Fruit fly (Drosophila melanogaster) whole organism, embryonic: ENCODE results near the gene wek.

Experiments used
- CG12236 ChIP-seq: fragments of 200-800 bp; sonication (Bioruptor generic); optimal IDR thresholded peaks from 2 replicates; lab custom pipeline; 2016; ENCODE audit warnings: missing biosample characterization, missing genetic modification characterization
- CG12299 ChIP-seq: fragments of 200-800 bp; sonication (Bioruptor generic); optimal IDR thresholded peaks from 2 replicates; lab custom pipeline; 2018; ENCODE audit warnings: missing biosample characterization, mild to moderate bottlenecking, missing genetic modification characterization
- CG13287 ChIP-seq: fragments of 200-800 bp; sonication (Bioruptor generic); IDR thresholded peaks from 2 replicates; pipeline ENCODE4 v1.3.6; 2022; ENCODE audit warnings: missing biosample characterization, missing genetic modification characterization; ENCODE audit not compliant: partially characterized antibody
- CG15479 ChIP-seq: fragments of 200-800 bp; sonication (Bioruptor generic); optimal IDR thresholded peaks from 3 replicates; lab custom pipeline; 2019; ENCODE audit warnings: missing biosample characterization, mild to moderate bottlenecking, missing genetic modification characterization, moderate library complexity
- CG1602 ChIP-seq: fragments of 200-800 bp; sonication (Bioruptor generic); optimal IDR thresholded peaks from 3 replicates; lab custom pipeline; 2016; ENCODE audit warnings: missing biosample characterization, missing genetic modification characterization
- CG16863 ChIP-seq: fragments of 200-800 bp; sonication (Bioruptor generic); optimal IDR thresholded peaks from 3 replicates; lab custom pipeline; 2016; ENCODE audit warnings: missing biosample characterization, missing genetic modification characterization
- CG17186 ChIP-seq: fragments of 200-800 bp; sonication (Bioruptor generic); optimal IDR thresholded peaks from 3 replicates; lab custom pipeline; 2017; ENCODE audit warnings: missing biosample characterization, missing genetic modification reagents, missing genetic modification characterization
- CG18619 ChIP-seq: fragments of 200-800 bp; sonication (Bioruptor generic); optimal IDR thresholded peaks from 3 replicates; lab custom pipeline; 2017; ENCODE audit warnings: missing biosample characterization, mild to moderate bottlenecking, missing genetic modification characterization
- CG2116 ChIP-seq: fragments of 200-800 bp; sonication (Bioruptor generic); optimal IDR thresholded peaks from 3 replicates; lab custom pipeline; 2018; ENCODE audit warnings: missing biosample characterization, mild to moderate bottlenecking, missing genetic modification characterization
- CG3163 ChIP-seq: fragments of 200-800 bp; sonication (Bioruptor generic); optimal IDR thresholded peaks from 3 replicates; lab custom pipeline; 2016; ENCODE audit warnings: missing biosample characterization, missing genetic modification characterization
- CG34422 ChIP-seq: fragments of 200-800 bp; sonication (Bioruptor generic); IDR thresholded peaks from 3 replicates; pipeline ENCODE4 v1.3.6; 2022; ENCODE audit warnings: missing biosample characterization, missing genetic modification characterization
- CG3995 ChIP-seq: fragments of 200-800 bp; sonication (Bioruptor generic); optimal IDR thresholded peaks from 3 replicates; lab custom pipeline; 2016; ENCODE audit warnings: missing biosample characterization, missing genetic modification characterization
- CG6689 ChIP-seq: fragments of 200-800 bp; sonication (Bioruptor generic); IDR thresholded peaks from 2 replicates; pipeline ENCODE4 v1.3.6; 2022; ENCODE audit warnings: missing biosample characterization, missing genetic modification characterization
- CG7372 ChIP-seq: fragments of 200-800 bp; sonication (Bioruptor generic); IDR thresholded peaks from 2 replicates; pipeline ENCODE4 v1.3.6; 2022; ENCODE audit warnings: missing biosample characterization, missing genetic modification characterization
- CG8944 ChIP-seq: fragments of 200-800 bp; sonication (Bioruptor generic); optimal IDR thresholded peaks from 3 replicates; lab custom pipeline; 2016; ENCODE audit warnings: missing biosample characterization, missing genetic modification characterization
- CG9797 ChIP-seq: fragments of 200-800 bp; sonication (Bioruptor generic); optimal IDR thresholded peaks from 3 replicates; lab custom pipeline; 2018; ENCODE audit warnings: missing biosample characterization, mild to moderate bottlenecking, missing genetic modification characterization
- D ChIP-seq, 2 experiments: fragments of 200-800 bp in 1 of 2; fragments of >200 bp in 1 of 2; sonication (Bioruptor generic) in 1 of 2; optimal IDR thresholded peaks; 2 replicates in 1 of 2; 3 replicates in 1 of 2; lab custom pipeline; 2017; ENCODE audit warnings: mild to moderate bottlenecking in 1 of 2, missing biosample characterization in 1 of 2, missing genetic modification characterization in 1 of 2, missing genetic modification reagents in 1 of 2
- Deaf1 ChIP-seq: fragments of 200-800 bp; optimal IDR thresholded peaks from 3 replicates; lab custom pipeline; 2019; ENCODE audit warnings: missing biosample characterization, mild to moderate bottlenecking, missing genetic modification characterization, moderate library complexity
- Dp ChIP-seq: fragments of 200-800 bp; sonication (Bioruptor generic); optimal IDR thresholded peaks from 2 replicates; lab custom pipeline; 2018; ENCODE audit warnings: missing biosample characterization, mild to moderate bottlenecking, missing genetic modification characterization, moderate library complexity
- Drgx ChIP-seq: fragments of 200-800 bp; sonication (Bioruptor generic); IDR thresholded peaks from 2 replicates; pipeline ENCODE4 v1.3.6; 2022; ENCODE audit warnings: missing biosample characterization, missing genetic modification characterization
- E2f1 ChIP-seq: fragments of 200-800 bp; sonication (Bioruptor generic); IDR thresholded peaks from 2 replicates; pipeline ENCODE4 v1.3.6; 2022; ENCODE audit warnings: missing biosample characterization, missing genetic modification characterization
- Ets97D ChIP-seq: fragments of 200-800 bp; sonication (Bioruptor generic); optimal IDR thresholded peaks from 3 replicates; lab custom pipeline; 2016; ENCODE audit warnings: missing biosample characterization, missing genetic modification characterization
- Hey ChIP-seq: fragments of 200-800 bp; sonication (Bioruptor generic); optimal IDR thresholded peaks from 3 replicates; lab custom pipeline; 2018; ENCODE audit warnings: missing biosample characterization, mild to moderate bottlenecking, missing genetic modification characterization
- HmgZ ChIP-seq: fragments of 200-800 bp; sonication (Bioruptor generic); optimal IDR thresholded peaks from 2 replicates; lab custom pipeline; 2018; ENCODE audit warnings: missing biosample characterization, mild to moderate bottlenecking, missing genetic modification characterization
- Lim3 ChIP-seq: fragments of 200-800 bp; sonication (Bioruptor generic); IDR thresholded peaks from 2 replicates; pipeline ENCODE4 v1.3.6; 2022; ENCODE audit warnings: missing biosample characterization, missing genetic modification characterization
- Med ChIP-seq: fragments of 200-800 bp; sonication (Bioruptor generic); peaks from one replicate; lab custom pipeline; 2016; ENCODE audit warnings: missing biosample characterization, missing genetic modification characterization, mild to moderate bottlenecking, inconsistent platforms, moderate library complexity
- Mes4 ChIP-seq: fragments of 200-800 bp; sonication (Bioruptor generic); optimal IDR thresholded peaks from 2 replicates; lab custom pipeline; 2016; ENCODE audit warnings: missing biosample characterization, missing genetic modification characterization
- Sin3A ChIP-seq: fragments of >200 bp; optimal IDR thresholded peaks from 2 replicates; lab custom pipeline; 2018
- Trl ChIP-seq, 3 experiments: fragments of >200 bp in 2 of 3; fragments of 200-800 bp in 1 of 3; sonication (Bioruptor generic) in 1 of 3; optimal IDR thresholded peaks; 2 replicates in 1 of 3; 3 replicates in 2 of 3; lab custom pipeline; 2016 to 2017; ENCODE audit warnings: missing biosample characterization in 1 of 3, missing genetic modification characterization in 1 of 3
- amos ChIP-seq: fragments of 200-800 bp; sonication (Bioruptor generic); IDR thresholded peaks from 2 replicates; pipeline ENCODE4 v1.3.6; 2022; ENCODE audit warnings: missing biosample characterization, missing genetic modification characterization; ENCODE audit not compliant: partially characterized antibody
- chm ChIP-seq: fragments of 200-800 bp; sonication (Bioruptor generic); IDR thresholded peaks from 2 replicates; pipeline ENCODE4 v1.3.6; 2022; ENCODE audit warnings: missing biosample characterization, missing genetic modification characterization
- crp ChIP-seq, 2 experiments: fragments of 200-800 bp; sonication (Bioruptor generic); optimal IDR thresholded peaks; 2 replicates in 1 of 2; 3 replicates in 1 of 2; lab custom pipeline; 2017; ENCODE audit warnings: missing biosample characterization in 2 of 2, missing genetic modification characterization in 2 of 2, mild to moderate bottlenecking in 1 of 2, moderate library complexity in 1 of 2
- da ChIP-seq: fragments of 200-800 bp; sonication (Bioruptor generic); optimal IDR thresholded peaks from 2 replicates; lab custom pipeline; 2016; ENCODE audit warnings: missing biosample characterization, missing genetic modification characterization
- dmrt99B ChIP-seq: fragments of 200-800 bp; sonication (Bioruptor generic); optimal IDR thresholded peaks from 2 replicates; lab custom pipeline; 2018; ENCODE audit warnings: missing biosample characterization, mild to moderate bottlenecking, missing genetic modification characterization, moderate library complexity
- dysf ChIP-seq: fragments of 200-800 bp; sonication (Bioruptor generic); IDR thresholded peaks from 3 replicates; pipeline ENCODE4 v1.3.6; 2022; ENCODE audit warnings: missing biosample characterization, missing genetic modification characterization
- ind ChIP-seq: fragments of 200-800 bp; sonication (Bioruptor generic); optimal IDR thresholded peaks from 3 replicates; lab custom pipeline; 2016; ENCODE audit warnings: missing biosample characterization, missing genetic modification characterization
- insv ChIP-seq, 2 experiments: fragments of 200-800 bp; sonication (Bioruptor generic); optimal IDR thresholded peaks; 3 replicates each; lab custom pipeline; 2016 to 2018; ENCODE audit warnings: missing biosample characterization in 2 of 2, missing genetic modification characterization in 2 of 2
- kah ChIP-seq: fragments of 200-800 bp; sonication (Bioruptor generic); optimal IDR thresholded peaks from 2 replicates; lab custom pipeline; 2018; ENCODE audit warnings: missing biosample characterization, mild to moderate bottlenecking, missing genetic modification characterization
- klu ChIP-seq: fragments of 200-800 bp; sonication (Bioruptor generic); IDR thresholded peaks from 2 replicates; pipeline ENCODE4 v1.3.6; 2022; ENCODE audit warnings: missing biosample characterization, missing genetic modification characterization
- kni ChIP-seq: fragments of 200-800 bp; sonication (Bioruptor generic); optimal IDR thresholded peaks from 3 replicates; lab custom pipeline; 2017; ENCODE audit warnings: mild to moderate bottlenecking, missing biosample characterization, missing genetic modification reagents, missing genetic modification characterization
- rib ChIP-seq: fragments of 200-800 bp; sonication (Bioruptor generic); IDR thresholded peaks from 2 replicates; pipeline ENCODE4 v1.3.6; 2022; ENCODE audit warnings: missing biosample characterization, missing genetic modification characterization
- salm ChIP-seq: fragments of 200-800 bp; sonication (Bioruptor generic); optimal IDR thresholded peaks from 2 replicates; lab custom pipeline; 2018; ENCODE audit warnings: missing biosample characterization, mild to moderate bottlenecking, missing genetic modification characterization
- sob ChIP-seq: fragments of 200-800 bp; sonication (Bioruptor generic); IDR thresholded peaks from 2 replicates; pipeline ENCODE4 v1.3.6; 2022; ENCODE audit warnings: missing biosample characterization, missing genetic modification characterization
- sqz ChIP-seq: fragments of 200-800 bp; sonication (Bioruptor generic); optimal IDR thresholded peaks from 3 replicates; lab custom pipeline; 2018; ENCODE audit warnings: missing biosample characterization, mild to moderate bottlenecking, missing genetic modification characterization
- stwl ChIP-seq: fragments of 200-800 bp; sonication (Bioruptor generic); optimal IDR thresholded peaks from 3 replicates; lab custom pipeline; 2018; ENCODE audit warnings: missing biosample characterization, mild to moderate bottlenecking, missing genetic modification characterization, moderate library complexity
- tna ChIP-seq: fragments of 200-800 bp; sonication (Bioruptor generic); IDR thresholded peaks from 2 replicates; pipeline ENCODE4 v1.3.6; 2022; ENCODE audit warnings: missing biosample characterization, missing genetic modification characterization; ENCODE audit not compliant: partially characterized antibody
- toy ChIP-seq: fragments of 200-800 bp; sonication (Bioruptor generic); IDR thresholded peaks from 2 replicates; pipeline ENCODE4 v1.3.6; 2022; ENCODE audit warnings: missing biosample characterization, missing genetic modification characterization
- zfh1 ChIP-seq: fragments of 200-800 bp; sonication (Bioruptor generic); IDR thresholded peaks from 3 replicates; pipeline ENCODE4 v1.3.6; 2022; ENCODE audit warnings: missing biosample characterization, missing genetic modification characterization

wek gene

DNA sequence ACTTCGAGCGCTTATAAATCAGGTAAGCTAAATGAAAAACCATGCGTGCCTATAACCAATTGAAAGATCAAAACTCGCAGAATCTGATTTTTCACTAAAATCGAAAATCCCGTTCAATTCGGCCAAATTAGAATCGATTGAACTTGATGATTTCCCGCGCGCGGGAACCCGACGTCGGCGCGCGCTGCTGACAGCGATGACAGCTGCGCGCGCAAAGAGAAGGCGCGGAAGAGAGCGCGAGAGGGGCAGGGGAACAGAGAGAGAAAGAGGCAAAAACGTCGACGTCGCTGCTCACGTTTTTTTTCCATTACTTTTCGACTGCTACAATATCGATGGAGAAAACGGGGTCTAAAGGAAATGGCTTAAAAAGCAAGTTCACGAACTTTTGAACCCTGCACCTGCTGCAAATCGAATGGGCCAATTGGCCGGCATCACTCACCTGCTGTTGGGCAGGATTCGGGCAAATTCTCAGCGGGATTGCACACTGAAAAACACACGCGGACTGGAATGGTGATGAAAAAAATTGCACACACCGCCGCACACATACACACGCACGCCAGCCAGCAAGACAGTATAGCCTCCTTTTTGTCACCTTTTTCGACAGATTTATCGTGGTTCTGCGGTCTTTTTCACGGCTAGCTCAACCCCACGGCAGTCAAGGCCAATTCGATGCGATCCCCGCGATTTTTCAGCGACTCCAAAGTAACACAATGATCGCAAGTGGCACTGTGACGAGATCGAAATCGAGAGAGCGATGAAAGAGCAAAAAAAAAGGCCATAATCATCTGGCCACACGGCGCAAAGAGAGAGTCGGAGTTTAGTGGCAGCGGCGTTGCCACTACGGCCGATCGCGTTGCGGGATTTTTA, 20.5 kb downstream of the wek start, which contains the start of gene CycE:
CycE (minus strand) TSS at position 757 of the 867 bp plus-strand sequence.
- no peak for TF ChIP-seq dysf
- TF ChIP-seq sqz (GFP tag; lab: Kevin White, UChicago), result peak; percentile 95
- peak; percentile 41 for TF ChIP-seq CG9797 (GFP tag; lab: Kevin White, UChicago)
- peak; percentile 3 for TF ChIP-seq Ets97D (GFP tag; lab: Kevin White, UChicago)
- TF ChIP-seq Trl (optimal IDR thresholded peaks at IDR 0.05; lab: Kevin White, UChicago), result peak; percentile 79 to 83
- TF ChIP-seq Trl (GFP tag; optimal IDR thresholded peaks at IDR 0.05; lab: Kevin White, UChicago), result no peak
- peak; percentile 92 for TF ChIP-seq E2f1 (GFP tag; lab: Robert Waterston, UW)
- peak; percentile 51; the same call in 1 of the 2 replicates for TF ChIP-seq rib (GFP tag; lab: Robert Waterston, UW)
- TF ChIP-seq HmgZ (tag; lab: Kevin White, UChicago), result peak; percentile 2
- TF ChIP-seq tna, result no peak
- TF ChIP-seq CG18619 (GFP tag; lab: Kevin White, UChicago), result no peak
- peak; percentile 82 for TF ChIP-seq Sin3A (lab: Kevin White, UChicago)
- peak; percentile 61 for TF ChIP-seq Med (GFP tag; lab: Kevin White, UChicago)
- TF ChIP-seq amos (GFP tag; lab: Robert Waterston, UW), result 0 out of 2 replicates have a peak, but pooled peaks have one; percentile 21
- TF ChIP-seq Deaf1 (tag; lab: Kevin White, UChicago), result no peak
- no peak for TF ChIP-seq da (GFP tag; lab: Kevin White, UChicago)
- peak; percentile 44 for TF ChIP-seq CG2116
- TF ChIP-seq CG12299 (tag; lab: Kevin White, UChicago), result no peak
- no peak for TF ChIP-seq dmrt99B (tag; lab: Kevin White, UChicago)
- TF ChIP-seq crp (GFP tag; optimal IDR thresholded peaks at IDR 0.05; lab: Kevin White, UChicago), result peak in 1 of 2 experiments; percentile 62
- peak; percentile 43 for TF ChIP-seq CG13287 (GFP tag; lab: Robert Waterston, UW)
- no peak for TF ChIP-seq salm (tag; lab: Kevin White, UChicago)
- 0 out of 3 replicates have a peak, but pooled peaks have one; percentile 28 for TF ChIP-seq zfh1 (GFP tag; lab: Robert Waterston, UW)
- TF ChIP-seq Dp, result peak; percentile 91
- TF ChIP-seq sob (GFP tag; lab: Robert Waterston, UW), result no peak
- peak; percentile 93; the same call in 1 of the 3 replicates for TF ChIP-seq CG34422 (GFP tag; lab: Robert Waterston, UW)
- TF ChIP-seq CG7372 (GFP tag; lab: Robert Waterston, UW), result no peak
- TF ChIP-seq CG3163 (GFP tag; lab: Kevin White, UChicago), result peak; percentile 88
- TF ChIP-seq CG17186, result peak; percentile 15
- no peak for TF ChIP-seq ind (GFP tag; lab: Kevin White, UChicago)
- no peak for TF ChIP-seq CG8944 (GFP tag; lab: Kevin White, UChicago)
- 0 out of 2 replicates have a peak, but pooled peaks have one; percentile 41 for TF ChIP-seq chm (GFP tag; lab: Robert Waterston, UW)
- TF ChIP-seq CG16863 (GFP tag; lab: Kevin White, UChicago), result no peak
- TF ChIP-seq Drgx (GFP tag; lab: Robert Waterston, UW), result no peak
- TF ChIP-seq Hey (tag; lab: Kevin White, UChicago), result no peak
- TF ChIP-seq toy (GFP tag; lab: Robert Waterston, UW), result 0 out of 2 replicates have a peak, but pooled peaks have one; percentile 8
- peak; percentile 63; the same call in 1 of the 2 replicates for TF ChIP-seq CG6689 (GFP tag; lab: Robert Waterston, UW)
- no peak for TF ChIP-seq klu
- no peak for TF ChIP-seq Mes4 (GFP tag; lab: Kevin White, UChicago)
- TF ChIP-seq kah (GFP tag; lab: Kevin White, UChicago), result peak; percentile 63
- no peak for TF ChIP-seq Lim3 (GFP tag; lab: Robert Waterston, UW)
- peak; percentile 12 for TF ChIP-seq kni (GFP tag; lab: Kevin White, UChicago)
- TF ChIP-seq stwl (tag; lab: Kevin White, UChicago), result peak; percentile 4
- no peak for TF ChIP-seq insv (GFP tag; optimal IDR thresholded peaks at IDR 0.05; lab: Kevin White, UChicago)
- TF ChIP-seq CG15479 (GFP tag; lab: Kevin White, UChicago), result peak; percentile 83
- TF ChIP-seq CG12236 (GFP tag; lab: Kevin White, UChicago), result no peak
- TF ChIP-seq CG1602 (GFP tag; lab: Kevin White, UChicago), result no peak
- TF ChIP-seq CG3995, result peak; percentile 81
- TF ChIP-seq D (optimal IDR thresholded peaks at IDR 0.05; lab: Kevin White, UChicago), result peak; percentile 42
- no peak for TF ChIP-seq D (GFP tag; optimal IDR thresholded peaks at IDR 0.05; lab: Kevin White, UChicago)
